Worm (Caenorhabditis elegans): Measurements from ENCODE around the gene F02D8.4.
A peak's percentile ranks its signal among the peaks of the same experiment; 100 is the strongest.

DNA sequence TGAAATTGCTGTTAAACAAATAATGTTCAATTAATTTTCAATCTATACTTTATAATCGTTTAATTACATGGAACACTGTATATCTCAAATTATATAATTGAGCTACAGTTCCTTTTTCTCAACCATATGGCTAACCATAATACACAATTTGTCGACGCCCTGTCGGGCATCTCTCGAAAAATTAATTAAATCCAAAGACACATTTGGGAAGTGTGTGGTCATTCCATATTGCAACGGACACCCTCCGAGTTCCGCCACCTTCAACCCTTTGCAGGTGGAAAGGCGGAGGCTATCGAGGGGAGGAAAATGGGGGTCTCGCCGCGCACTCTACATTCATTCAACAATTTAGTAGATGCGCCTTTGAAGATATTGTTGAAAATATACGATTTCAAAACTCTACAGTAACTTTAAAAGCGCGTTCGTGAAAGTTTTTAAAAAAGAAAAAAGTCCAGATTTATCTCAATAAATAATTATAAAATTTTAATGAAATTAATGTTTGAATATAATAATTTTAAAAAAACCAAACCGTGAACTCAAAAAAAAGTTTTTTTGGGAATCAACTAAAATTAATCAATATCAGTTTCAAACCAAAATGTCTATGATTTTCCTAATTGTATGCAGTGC, 44.3 kb downstream of the F02D8.4 start, which contains the start of gene F14H8.8:
- TF ChIP-seq ztf-11 (tag; optimal IDR thresholded peaks at IDR 0.05) = no peak
- TF ChIP-seq ama-1 (optimal IDR thresholded peaks at IDR 0.05) = no peak
- no peak for TF ChIP-seq nhr-25 (tag; optimal IDR thresholded peaks at IDR 0.05)
- no peak for TF ChIP-seq lin-39 (tag; optimal IDR thresholded peaks at IDR 0.05)
- TF ChIP-seq lin-11 (tag; optimal IDR thresholded peaks at IDR 0.05) = no peak
- TF ChIP-seq mdl-1 (tag; optimal IDR thresholded peaks at IDR 0.05) = no peak
- no peak for TF ChIP-seq ceh-82 (tag; optimal IDR thresholded peaks at IDR 0.05)
- TF ChIP-seq snpc-4 (tag; optimal IDR thresholded peaks at IDR 0.05) = peak; percentile 94
- TF ChIP-seq lsy-2 (tag; optimal IDR thresholded peaks at IDR 0.05) = no peak
- TF ChIP-seq egl-27 (tag; optimal IDR thresholded peaks at IDR 0.05) = no peak
- TF ChIP-seq aly-2 (tag; optimal IDR thresholded peaks at IDR 0.05) = no peak

Data from whole organism, L2 larva.